Fruit fly (Drosophila melanogaster) S2 (cell line): ENCODE results near the gene CG3635.

Experiments used
- CG8478 ChIP-seq: fragments of >200 bp; optimal IDR thresholded peaks from 2 replicates; lab custom pipeline; 2018
- CTCF ChIP-seq, 2 experiments: fragments of >200 bp; optimal IDR thresholded peaks; 2 replicates each; lab custom pipeline; 2018

DNA sequence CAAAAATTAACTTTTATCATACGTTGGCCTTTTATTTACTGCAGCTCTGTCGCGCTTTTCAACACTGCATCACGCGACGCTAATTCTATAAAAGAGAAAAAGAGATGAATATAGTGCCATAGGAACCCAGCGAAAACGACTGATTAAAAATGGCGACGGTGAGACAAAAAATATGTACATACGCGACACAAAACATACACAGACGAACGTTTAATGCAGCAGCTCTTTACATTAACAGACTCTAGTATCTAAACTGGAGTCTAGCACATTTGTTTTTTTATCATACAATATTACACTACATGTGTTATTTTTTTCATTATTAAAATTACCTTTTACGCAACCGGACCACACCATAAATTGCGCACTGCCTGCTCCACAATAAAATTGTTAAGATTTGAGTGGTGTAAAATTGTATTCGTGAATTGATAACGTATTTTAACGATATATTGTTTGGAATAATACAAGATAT lies 6.6 kb upstream of the CG3635 start:
- TF ChIP-seq CG8478 (lab: Kevin White, UChicago) (no peak), CTCF (optimal IDR thresholded peaks at IDR 0.05; lab: Kevin White, UChicago) (no peak)
